Worm (Caenorhabditis elegans) whole organism, L2 larva: ENCODE measurements around the gene F59B1.8.

ENCODE experiments used
- blmp-1 ChIP-seq: sonication (generic microtip); optimal IDR thresholded peaks from 2 replicates; lab custom pipeline; 2017; ENCODE audit warnings: missing genetic modification characterization, mild to moderate bottlenecking, missing compliant biosample characterization, antibody characterized with exemption, moderate library complexity; ENCODE audit not compliant: insufficient read depth
- elt-3 ChIP-seq: sonication (generic microtip); optimal IDR thresholded peaks from 2 replicates; lab custom pipeline; 2017; ENCODE audit warnings: missing biosample characterization, missing genetic modification characterization
- lin-13 ChIP-seq: fragments of 150-350 bp; optimal IDR thresholded peaks from 2 replicates; lab custom pipeline; 2014; ENCODE audit warnings: missing biosample characterization, missing genetic modification reagents, missing genetic modification characterization
- mdl-1 ChIP-seq, 2 experiments: fragments of 150-350 bp in 1 of 2; sonication (generic microtip) in 1 of 2; optimal IDR thresholded peaks; 2 replicates each; lab custom pipeline; 2017; ENCODE audit warnings: missing biosample characterization in 2 of 2, missing genetic modification characterization in 2 of 2
- nhr-11 ChIP-seq: fragments of 150-350 bp; optimal IDR thresholded peaks from 2 replicates; lab custom pipeline; 2014; ENCODE audit warnings: missing biosample characterization, missing genetic modification characterization
- nhr-237 ChIP-seq: fragments of 150-350 bp; optimal IDR thresholded peaks from 2 replicates; lab custom pipeline; 2014; ENCODE audit warnings: missing biosample characterization, missing genetic modification characterization
- nhr-77 ChIP-seq: fragments of 150-350 bp; optimal IDR thresholded peaks from 2 replicates; lab custom pipeline; 2014; ENCODE audit warnings: missing biosample characterization, missing genetic modification characterization
- skn-1 ChIP-seq: sonication (generic microtip); optimal IDR thresholded peaks from 2 replicates; lab custom pipeline; 2017; ENCODE audit warnings: missing biosample characterization, missing genetic modification characterization
- sma-3 ChIP-seq: sonication (generic microtip); optimal IDR thresholded peaks from 2 replicates; lab custom pipeline; 2016; ENCODE audit warnings: missing genetic modification reagents, missing genetic modification characterization, missing compliant biosample characterization
- snpc-4 ChIP-seq: fragments of 150-350 bp; optimal IDR thresholded peaks from 2 replicates; lab custom pipeline; 2014; ENCODE audit warnings: missing biosample characterization, missing genetic modification characterization

- TF ChIP-seq skn-1 (tag; lab: Kevin White, UChicago) (no peak), lin-13 (GFP tag; lab: Kevin White, UChicago) (no peak), mdl-1 (tag; optimal IDR thresholded peaks at IDR 0.05; lab: Kevin White, UChicago) (no peak), nhr-77 (tag; lab: Kevin White, UChicago) (no peak), nhr-237 (tag; lab: Kevin White, UChicago) (no peak), sma-3 (GFP tag; lab: Kevin White, UChicago) (no peak), elt-3 (tag; lab: Kevin White, UChicago) (no peak), snpc-4 (tag; lab: Kevin White, UChicago) (no peak), nhr-11 (no peak), blmp-1 (tag; lab: Kevin White, UChicago) (no peak)
These were observed 42.9 kb upstream of the F59B1.8 start, which contains the start of gene unc-132 for ce11 chrV:3686899-3687298.
